In genomic region chrX:2222181-2222790, dm6 we compare ENCODE assay signal across 5 fruit fly cellular contexts.
TF ChIP-seq lines count a peak whose summit lies in the region.

Vinc (minus strand) TSS chrX:2222567.

- peak; percentile 38 for TF ChIP-seq CTCF in whole organism, embryonic (GFP tag; optimal IDR thresholded peaks at IDR 0.05; lab: Kevin White, UChicago)

TF ChIP-seq in whole organism, adult, 20 proteins besides CTCF, POLR2A, EP300 and RAD21 (continues in another document):
- TF ChIP-seq Clk (GFP tag; optimal IDR thresholded peaks at IDR 0.05; lab: Kevin White, UChicago) (peak; percentile 81), CG12768 (GFP tag; optimal IDR thresholded peaks at IDR 0.05; lab: Kevin White, UChicago) (peak; percentile 89), toe (GFP tag; optimal IDR thresholded peaks at IDR 0.05; lab: Kevin White, UChicago) (peak; percentile 90), kay (GFP tag; lab: Kevin White, UChicago; ENCODE audit: borderline replicate concordance) (no peak), Crg-1 (GFP tag; optimal IDR thresholded peaks at IDR 0.05; lab: Kevin White, UChicago) (peak; percentile 74), CG1620 (GFP tag; optimal IDR thresholded peaks at IDR 0.05; lab: Kevin White, UChicago) (peak; percentile 96), Hr96 (GFP tag; optimal IDR thresholded peaks at IDR 0.05; lab: Kevin White, UChicago) (peak; percentile 96), CG11617 (GFP tag; optimal IDR thresholded peaks at IDR 0.05; lab: Kevin White, UChicago) (peak; percentile 91), CG5204 (GFP tag; optimal IDR thresholded peaks at IDR 0.05; lab: Kevin White, UChicago) (no peak), Mnt (GFP tag; optimal IDR thresholded peaks at IDR 0.05; lab: Kevin White, UChicago) (peak; percentile 87), cnc (optimal IDR thresholded peaks at IDR 0.05; lab: Kevin White, UChicago) (no peak), bab1 (GFP tag; optimal IDR thresholded peaks at IDR 0.05; lab: Kevin White, UChicago) (peak; percentile 97), CG7045 (GFP tag; optimal IDR thresholded peaks at IDR 0.05; lab: Kevin White, UChicago) (peak; percentile 84), tj (GFP tag; optimal IDR thresholded peaks at IDR 0.05; lab: Kevin White, UChicago) (peak; percentile 86), CG33017 (tag; optimal IDR thresholded peaks at IDR 0.05; lab: Kevin White, UChicago) (peak; percentile 74), ovo (GFP tag; optimal IDR thresholded peaks at IDR 0.05; lab: Kevin White, UChicago) (peak; percentile 41), CG7101 (tag; optimal IDR thresholded peaks at IDR 0.05; lab: Kevin White, UChicago) (peak; percentile 92), pad (GFP tag; optimal IDR thresholded peaks at IDR 0.05; lab: Kevin White, UChicago) (peak; percentile 92)

TF ChIP-seq in whole organism, embryonic, 481 proteins besides CTCF, POLR2A, EP300 and RAD21 (continues in another document):
- TF ChIP-seq ken (GFP tag; IDR thresholded peaks at IDR 0.05; lab: Robert Waterston, UW) = peak; percentile 61; the same call in 1 of the 3 replicates
- peak; percentile 75 for TF ChIP-seq croc (GFP tag; conservative IDR thresholded peaks at IDR 0.05; lab: Robert Waterston, UW)
- peak; percentile 95 for TF ChIP-seq Meics (GFP tag; optimal IDR thresholded peaks at IDR 0.05; lab: Kevin White, UChicago)
- peak; percentile 5 for TF ChIP-seq CG3407 (GFP tag; optimal IDR thresholded peaks at IDR 0.05; lab: Kevin White, UChicago)
- TF ChIP-seq CG14014 (GFP tag; IDR thresholded peaks at IDR 0.05; lab: Robert Waterston, UW) = peak; percentile 87
- peak in 1 of 2 experiments; percentile 38 for TF ChIP-seq Hr51 (GFP tag; optimal IDR thresholded peaks at IDR 0.05; lab: Kevin White, UChicago)
- peak; percentile 60 for TF ChIP-seq CG1602 (GFP tag; optimal IDR thresholded peaks at IDR 0.05; lab: Kevin White, UChicago)
- TF ChIP-seq luna (GFP tag; optimal IDR thresholded peaks at IDR 0.05; lab: Kevin White, UChicago) = peak; percentile 64
- TF ChIP-seq scrt (GFP tag; optimal IDR thresholded peaks at IDR 0.05; lab: Kevin White, UChicago) = peak; percentile 87
- TF ChIP-seq CG17568 (GFP tag; optimal IDR thresholded peaks at IDR 0.05; lab: Kevin White, UChicago) = no peak
- peak; percentile 96 for TF ChIP-seq CG2678 (tag; optimal IDR thresholded peaks at IDR 0.05; lab: Kevin White, UChicago)
- TF ChIP-seq CG15073 (GFP tag; optimal IDR thresholded peaks at IDR 0.05; lab: Kevin White, UChicago) = no peak
- peak; percentile 86 for TF ChIP-seq Dip3 (GFP tag; optimal IDR thresholded peaks at IDR 0.05; lab: Kevin White, UChicago)
- TF ChIP-seq sisA (GFP tag; IDR thresholded peaks at IDR 0.05; lab: Robert Waterston, UW) = peak; percentile 82
- peak; percentile 96 for TF ChIP-seq CG12155 (GFP tag; optimal IDR thresholded peaks at IDR 0.05; lab: Kevin White, UChicago)
- TF ChIP-seq CG31388 (GFP tag; optimal IDR thresholded peaks at IDR 0.05; lab: Kevin White, UChicago) = peak; percentile 51
- TF ChIP-seq CG1647 (GFP tag; optimal IDR thresholded peaks at IDR 0.05; lab: Kevin White, UChicago) = peak; percentile 70
- TF ChIP-seq Eip74EF (GFP tag; optimal IDR thresholded peaks at IDR 0.05; lab: Kevin White, UChicago) = peak in 1 of 2 experiments; percentile 89

TF ChIP-seq in whole organism, prepupa, 60 proteins besides CTCF, POLR2A, EP300 and RAD21 (continues in another document):
- TF ChIP-seq CG1621 (tag; optimal IDR thresholded peaks at IDR 0.05; lab: Kevin White, UChicago) (peak; percentile 73), CG6792 (GFP tag; optimal IDR thresholded peaks at IDR 0.05; lab: Kevin White, UChicago) (peak; percentile 81), eg (GFP tag; IDR thresholded peaks at IDR 0.05; lab: Robert Waterston, UW) (peak; percentile 86), CG3919 (GFP tag; optimal IDR thresholded peaks at IDR 0.05; lab: Kevin White, UChicago) (peak; percentile 90), Lpt (GFP tag; optimal IDR thresholded peaks at IDR 0.05; lab: Kevin White, UChicago) (peak; percentile 70), CG9139 (GFP tag; optimal IDR thresholded peaks at IDR 0.05; lab: Kevin White, UChicago) (peak; percentile 75), CG10631 (GFP tag; optimal IDR thresholded peaks at IDR 0.05; lab: Kevin White, UChicago) (no peak), CG8632 (GFP tag; optimal IDR thresholded peaks at IDR 0.05; lab: Kevin White, UChicago) (peak; percentile 84), cyc (GFP tag; optimal IDR thresholded peaks at IDR 0.05; lab: Kevin White, UChicago) (peak; percentile 88), fd59A (GFP tag; optimal IDR thresholded peaks at IDR 0.05; lab: Kevin White, UChicago) (peak; percentile 69), fd85E (GFP tag; optimal IDR thresholded peaks at IDR 0.05; lab: Kevin White, UChicago) (no peak), CG16779 (tag; optimal IDR thresholded peaks at IDR 0.05; lab: Kevin White, UChicago) (peak; percentile 91), Ets96B (tag; optimal IDR thresholded peaks at IDR 0.05; lab: Kevin White, UChicago) (peak; percentile 90), topi (GFP tag; optimal IDR thresholded peaks at IDR 0.05; lab: Kevin White, UChicago) (peak; percentile 90), CG32006 (GFP tag; optimal IDR thresholded peaks at IDR 0.05; lab: Kevin White, UChicago) (peak; percentile 78), acj6 (GFP tag; optimal IDR thresholded peaks at IDR 0.05; lab: Kevin White, UChicago) (no peak), fkh (GFP tag; optimal IDR thresholded peaks at IDR 0.05; lab: Kevin White, UChicago) (peak; percentile 95), CG6808 (GFP tag; optimal IDR thresholded peaks at IDR 0.05; lab: Kevin White, UChicago) (peak; percentile 93), Eip93F (GFP tag; optimal IDR thresholded peaks at IDR 0.05; lab: Kevin White, UChicago) (peak; percentile 85), CG6163 (GFP tag; IDR thresholded peaks at IDR 0.05; lab: Robert Waterston, UW) (peak; percentile 84)

TF ChIP-seq in whole organism, pupa, 21 proteins besides CTCF, POLR2A, EP300 and RAD21 (continues in another document):
- TF ChIP-seq CG32121 (GFP tag; IDR thresholded peaks at IDR 0.05; lab: Robert Waterston, UW) (peak; percentile 90), CG13204 (GFP tag; optimal IDR thresholded peaks at IDR 0.05; lab: Kevin White, UChicago) (no peak), CG15710 (tag; optimal IDR thresholded peaks at IDR 0.05; lab: Kevin White, UChicago) (peak; percentile 79), fd96Ca (GFP tag; IDR thresholded peaks at IDR 0.05; lab: Robert Waterston, UW) (peak; percentile 92), CG8159 (tag; optimal IDR thresholded peaks at IDR 0.05; lab: Kevin White, UChicago) (peak; percentile 94), CG8301 (tag; optimal IDR thresholded peaks at IDR 0.05; lab: Kevin White, UChicago) (peak; percentile 93), rn (GFP tag; IDR thresholded peaks at IDR 0.05; lab: Robert Waterston, UW) (peak; percentile 40; the same call in 1 of the 2 replicates), EcR (GFP tag; optimal IDR thresholded peaks at IDR 0.05; lab: Kevin White, UChicago) (peak; percentile 72), D1 (tag; optimal IDR thresholded peaks at IDR 0.05; lab: Kevin White, UChicago) (no peak), gl (tag; optimal IDR thresholded peaks at IDR 0.05; lab: Kevin White, UChicago) (peak; percentile 85), Snoo (tag; optimal IDR thresholded peaks at IDR 0.05; lab: Kevin White, UChicago) (peak; percentile 90), CG34367 (tag; optimal IDR thresholded peaks at IDR 0.05; lab: Kevin White, UChicago) (peak; percentile 80), CG10348 (GFP tag; IDR thresholded peaks at IDR 0.05; lab: Robert Waterston, UW) (peak; percentile 34; the same call in 1 of the 2 replicates), Ets98B (GFP tag; IDR thresholded peaks at IDR 0.05; lab: Robert Waterston, UW) (peak; percentile 88), CG12605 (GFP tag; IDR thresholded peaks at IDR 0.05; lab: Robert Waterston, UW) (peak; percentile 45; the same call in 1 of the 2 replicates), CG14655 (GFP tag; optimal IDR thresholded peaks at IDR 0.05; lab: Kevin White, UChicago) (peak; percentile 94), CG9948 (tag; optimal IDR thresholded peaks at IDR 0.05; lab: Kevin White, UChicago) (peak; percentile 79), CG4496 (GFP tag; IDR thresholded peaks at IDR 0.05; lab: Robert Waterston, UW) (peak; percentile 84), Pif1A (GFP tag; optimal IDR thresholded peaks at IDR 0.05; lab: Kevin White, UChicago) (peak; percentile 92), CG17806 (tag; optimal IDR thresholded peaks at IDR 0.05; lab: Kevin White, UChicago) (peak; percentile 86)

TF ChIP-seq in whole organism, wandering third instar larva, 38 proteins besides CTCF, POLR2A, EP300 and RAD21 (continues in another document):
- TF ChIP-seq br (GFP tag; optimal IDR thresholded peaks at IDR 0.05; lab: Kevin White, UChicago) (peak; percentile 88), pan (optimal IDR thresholded peaks at IDR 0.05; lab: Kevin White, UChicago) (no peak), N (GFP tag; optimal IDR thresholded peaks at IDR 0.05; lab: Kevin White, UChicago) (no peak), Mio (GFP tag; optimal IDR thresholded peaks at IDR 0.05; lab: Kevin White, UChicago) (no peak), Hr78 (GFP tag; optimal IDR thresholded peaks at IDR 0.05; lab: Kevin White, UChicago) (no peak), Hr83 (GFP tag; optimal IDR thresholded peaks at IDR 0.05; lab: Kevin White, UChicago; ENCODE audit: poor library complexity, severe bottlenecking) (peak; percentile 86), ey (GFP tag; optimal IDR thresholded peaks at IDR 0.05; lab: Kevin White, UChicago) (peak; percentile 82), CG32264 (GFP tag; optimal IDR thresholded peaks at IDR 0.05; lab: Kevin White, UChicago) (peak; percentile 79), Dfd (GFP tag; optimal IDR thresholded peaks at IDR 0.05; lab: Kevin White, UChicago) (no peak), GATAd (GFP tag; optimal IDR thresholded peaks at IDR 0.05; lab: Kevin White, UChicago) (no peak), OdsH (GFP tag; optimal IDR thresholded peaks at IDR 0.05; lab: Kevin White, UChicago) (peak; percentile 63), Hnf4 (GFP tag; optimal IDR thresholded peaks at IDR 0.05; lab: Kevin White, UChicago) (no peak), dsf (GFP tag; optimal IDR thresholded peaks at IDR 0.05; lab: Kevin White, UChicago; ENCODE audit: borderline replicate concordance) (no peak), Abd-B (GFP tag; optimal IDR thresholded peaks at IDR 0.05; lab: Kevin White, UChicago) (no peak), Jra (GFP tag; optimal IDR thresholded peaks at IDR 0.05; lab: Kevin White, UChicago) (peak; percentile 86), woc (GFP tag; optimal IDR thresholded peaks at IDR 0.05; lab: Kevin White, UChicago) (no peak), psq (GFP tag; optimal IDR thresholded peaks at IDR 0.05; lab: Kevin White, UChicago) (peak; percentile 93), sage (GFP tag; optimal IDR thresholded peaks at IDR 0.05; lab: Kevin White, UChicago) (no peak), CrebA (GFP tag; optimal IDR thresholded peaks at IDR 0.05; lab: Kevin White, UChicago; ENCODE audit: borderline replicate concordance) (no peak), CG9705 (GFP tag; optimal IDR thresholded peaks at IDR 0.05; lab: Kevin White, UChicago) (peak; percentile 85), fru (GFP tag; optimal IDR thresholded peaks at IDR 0.05; lab: Kevin White, UChicago) (peak; percentile 95), dmrt93B (GFP tag; optimal IDR thresholded peaks at IDR 0.05; lab: Kevin White, UChicago) (no peak), usp (GFP tag; optimal IDR thresholded peaks at IDR 0.05; lab: Kevin White, UChicago) (no peak)
